Fruit fly (Drosophila melanogaster) whole organism, embryonic: Measurements from ENCODE around the gene sro.

Experiments
- CG1233 ChIP-seq: fragments of 200-800 bp; sonication (Bioruptor generic); optimal IDR thresholded peaks from 4 replicates; lab custom pipeline; 2018; ENCODE audit warnings: missing biosample characterization, mild to moderate bottlenecking, missing genetic modification characterization
- CG13287 ChIP-seq: fragments of 200-800 bp; sonication (Bioruptor generic); IDR thresholded peaks from 2 replicates; pipeline ENCODE4 v1.3.6; 2022; ENCODE audit warnings: missing biosample characterization, missing genetic modification characterization; ENCODE audit not compliant: partially characterized antibody
- CG14014 ChIP-seq: fragments of 200-800 bp; sonication (Bioruptor generic); IDR thresholded peaks from 2 replicates; pipeline ENCODE4 v1.3.6; 2022; ENCODE audit warnings: missing biosample characterization, missing genetic modification characterization
- CG14441 ChIP-seq: fragments of 200-800 bp; sonication (Bioruptor generic); IDR thresholded peaks from 2 replicates; pipeline ENCODE4 v1.3.6; 2022; ENCODE audit warnings: missing biosample characterization, missing genetic modification characterization
- CG14965 ChIP-seq: fragments of 200-800 bp; sonication (Bioruptor generic); optimal IDR thresholded peaks from 2 replicates; lab custom pipeline; 2016; ENCODE audit warnings: missing biosample characterization, missing genetic modification characterization, borderline replicate concordance
- CG15479 ChIP-seq: fragments of 200-800 bp; sonication (Bioruptor generic); optimal IDR thresholded peaks from 3 replicates; lab custom pipeline; 2019; ENCODE audit warnings: missing biosample characterization, mild to moderate bottlenecking, missing genetic modification characterization, moderate library complexity
- CG16863 ChIP-seq: fragments of 200-800 bp; sonication (Bioruptor generic); optimal IDR thresholded peaks from 3 replicates; lab custom pipeline; 2016; ENCODE audit warnings: missing biosample characterization, missing genetic modification characterization
- CG1792 ChIP-seq: fragments of 200-800 bp; sonication (Bioruptor generic); optimal IDR thresholded peaks from 2 replicates; lab custom pipeline; 2016; ENCODE audit warnings: missing biosample characterization, missing genetic modification characterization
- CG1832 ChIP-seq: fragments of 200-800 bp; sonication (Bioruptor generic); optimal IDR thresholded peaks from 2 replicates; lab custom pipeline; 2017; ENCODE audit warnings: missing biosample characterization, mild to moderate bottlenecking, missing genetic modification characterization, inconsistent platforms
- CG30431 ChIP-seq: fragments of 200-800 bp; sonication (Bioruptor generic); optimal IDR thresholded peaks from 2 replicates; lab custom pipeline; 2017; ENCODE audit warnings: missing biosample characterization, missing genetic modification characterization
- CG32532 ChIP-seq: fragments of 200-800 bp; sonication (Bioruptor generic); IDR thresholded peaks from 2 replicates; pipeline ENCODE4 v1.3.6; 2022; ENCODE audit warnings: missing biosample characterization, missing genetic modification characterization
- CG32772 ChIP-seq: fragments of 200-800 bp; sonication (Bioruptor generic); IDR thresholded peaks from 2 replicates; pipeline ENCODE4 v1.3.6; 2022; ENCODE audit warnings: missing biosample characterization, missing genetic modification characterization
- CG4360 ChIP-seq: fragments of 200-800 bp; sonication (Bioruptor generic); IDR thresholded peaks from 2 replicates; pipeline ENCODE4 v1.3.6; 2022; ENCODE audit warnings: missing biosample characterization, missing genetic modification characterization
- CG6654 ChIP-seq: fragments of 200-800 bp; sonication (Bioruptor generic); optimal IDR thresholded peaks from 2 replicates; lab custom pipeline; 2017; ENCODE audit warnings: missing biosample characterization, mild to moderate bottlenecking, missing genetic modification characterization
- CG7271 ChIP-seq: fragments of 200-800 bp; sonication (Bioruptor generic); optimal IDR thresholded peaks from 2 replicates; lab custom pipeline; 2018; ENCODE audit warnings: missing biosample characterization, mild to moderate bottlenecking, missing genetic modification characterization, moderate library complexity
- CG7786 ChIP-seq: fragments of 200-800 bp; sonication (Bioruptor generic); optimal IDR thresholded peaks from 2 replicates; lab custom pipeline; 2016; ENCODE audit warnings: missing biosample characterization, missing genetic modification characterization
- CG8290 ChIP-seq, 3 experiments: fragments of 200-800 bp; sonication (Bioruptor generic); optimal IDR thresholded peaks; 2 replicates each; lab custom pipeline; 2016 to 2019; ENCODE audit warnings: missing biosample characterization in 3 of 3, missing genetic modification characterization in 3 of 3, mild to moderate bottlenecking in 2 of 3, moderate library complexity in 1 of 3
- CG9817 ChIP-seq: fragments of 200-800 bp; sonication (Bioruptor generic); optimal IDR thresholded peaks from 2 replicates; lab custom pipeline; 2018; ENCODE audit warnings: missing biosample characterization, mild to moderate bottlenecking, missing genetic modification characterization, moderate library complexity
- CG9932 ChIP-seq: fragments of 200-800 bp; sonication (Bioruptor generic); IDR thresholded peaks from 2 replicates; pipeline ENCODE4 v1.3.6; 2022; ENCODE audit warnings: missing biosample characterization, missing genetic modification characterization
- CkIIα-i1 ChIP-seq: fragments of 200-800 bp; sonication (Bioruptor generic); IDR thresholded peaks from 2 replicates; pipeline ENCODE4 v1.3.6; 2022; ENCODE audit warnings: missing biosample characterization, missing genetic modification characterization
- Dbx ChIP-seq: fragments of 200-800 bp; sonication (Bioruptor generic); IDR thresholded peaks from 3 replicates; pipeline ENCODE4 v1.3.6; 2022; ENCODE audit warnings: missing biosample characterization, missing genetic modification characterization
- Dip3 ChIP-seq: fragments of 200-800 bp; sonication (Bioruptor generic); optimal IDR thresholded peaks from 3 replicates; lab custom pipeline; 2016; ENCODE audit warnings: missing biosample characterization, missing genetic modification characterization
- H2.0 ChIP-seq: fragments of 200-800 bp; sonication (Bioruptor generic); IDR thresholded peaks from 2 replicates; pipeline ENCODE4 v1.3.6; 2022; ENCODE audit warnings: missing biosample characterization, missing genetic modification characterization
- HmgZ ChIP-seq: fragments of 200-800 bp; sonication (Bioruptor generic); optimal IDR thresholded peaks from 2 replicates; lab custom pipeline; 2018; ENCODE audit warnings: missing biosample characterization, mild to moderate bottlenecking, missing genetic modification characterization
- Meics ChIP-seq: fragments of 200-800 bp; sonication (Bioruptor generic); optimal IDR thresholded peaks from 2 replicates; lab custom pipeline; 2017; ENCODE audit warnings: missing biosample characterization, mild to moderate bottlenecking, missing genetic modification characterization
- Mes4 ChIP-seq: fragments of 200-800 bp; sonication (Bioruptor generic); optimal IDR thresholded peaks from 2 replicates; lab custom pipeline; 2016; ENCODE audit warnings: missing biosample characterization, missing genetic modification characterization
- NC2α ChIP-seq: fragments of 200-800 bp; sonication (Bioruptor generic); optimal IDR thresholded peaks from 2 replicates; lab custom pipeline; 2016; ENCODE audit warnings: missing biosample characterization, missing genetic modification characterization
- NFAT ChIP-seq: fragments of 200-800 bp; sonication (Bioruptor generic); IDR thresholded peaks from 2 replicates; pipeline ENCODE4 v1.3.6; 2022; ENCODE audit warnings: missing biosample characterization, missing genetic modification characterization
- Neu2 ChIP-seq: fragments of 200-800 bp; sonication (Bioruptor generic); optimal IDR thresholded peaks from 3 replicates; lab custom pipeline; 2016; ENCODE audit warnings: missing biosample characterization, missing genetic modification characterization, borderline replicate concordance
- Nf-YA ChIP-seq: fragments of 200-800 bp; sonication (Bioruptor generic); IDR thresholded peaks from 2 replicates; pipeline ENCODE4 v1.3.6; 2022; ENCODE audit warnings: missing biosample characterization, missing genetic modification characterization
- cas ChIP-seq: fragments of 200-800 bp; sonication (Bioruptor generic); IDR thresholded peaks from 2 replicates; pipeline ENCODE4 v1.3.6; 2022; ENCODE audit warnings: missing biosample characterization, missing genetic modification characterization
- fd3F ChIP-seq: fragments of 200-800 bp; sonication (Bioruptor generic); optimal IDR thresholded peaks from 2 replicates; lab custom pipeline; 2018; ENCODE audit warnings: missing biosample characterization, mild to moderate bottlenecking, missing genetic modification characterization, moderate library complexity
- fru ChIP-seq: fragments of >200 bp; optimal IDR thresholded peaks from 2 replicates; lab custom pipeline; 2017
- ham ChIP-seq: fragments of 200-800 bp; sonication (Bioruptor generic); IDR thresholded peaks from 2 replicates; pipeline ENCODE4 v1.3.6; 2022; ENCODE audit warnings: missing biosample characterization, missing genetic modification characterization
- ken ChIP-seq: fragments of 200-800 bp; sonication (Bioruptor generic); IDR thresholded peaks from 3 replicates; pipeline ENCODE4 v1.3.6; 2022; ENCODE audit warnings: missing biosample characterization, missing genetic modification characterization
- mam ChIP-seq: fragments of 200-800 bp; sonication (Bioruptor generic); optimal IDR thresholded peaks from 3 replicates; lab custom pipeline; 2016; ENCODE audit warnings: missing biosample characterization, missing genetic modification characterization
- onecut ChIP-seq: fragments of 200-800 bp; sonication (Bioruptor generic); IDR thresholded peaks from 2 replicates; pipeline ENCODE4 v1.3.6; 2022; ENCODE audit warnings: missing biosample characterization, missing genetic modification characterization
- p53 ChIP-seq: fragments of 200-800 bp; sonication (Bioruptor generic); optimal IDR thresholded peaks from 2 replicates; lab custom pipeline; 2016; ENCODE audit warnings: missing biosample characterization, missing genetic modification characterization
- pan ChIP-seq, 4 experiments: fragments of >200 bp in 3 of 4; fragments of 200-800 bp in 1 of 4; sonication (Bioruptor generic) in 1 of 4; optimal IDR thresholded peaks in 3 of 4; IDR thresholded peaks in 1 of 4; 2 replicates each; pipeline versions ENCODE4 v1.3.6 to Lab custom; 2017 to 2022; ENCODE audit warnings: missing biosample characterization in 2 of 4, missing genetic modification characterization in 2 of 4, mixed read lengths in 1 of 4
- pita ChIP-seq: fragments of 200-800 bp; sonication (Bioruptor generic); optimal IDR thresholded peaks from 2 replicates; lab custom pipeline; 2017; ENCODE audit warnings: missing biosample characterization, mild to moderate bottlenecking, missing genetic modification characterization
- ro ChIP-seq: fragments of 200-800 bp; sonication (Bioruptor generic); IDR thresholded peaks from 2 replicates; pipeline ENCODE4 v1.3.6; 2022; ENCODE audit warnings: missing biosample characterization, missing genetic modification characterization
- row ChIP-seq: fragments of 200-800 bp; sonication (Bioruptor generic); IDR thresholded peaks from 3 replicates; pipeline ENCODE4 v1.3.6; 2022; ENCODE audit warnings: missing biosample characterization, missing genetic modification characterization
- sc ChIP-seq, 3 experiments: fragments of >200 bp in 2 of 3; fragments of 200-800 bp in 1 of 3; sonication (Bioruptor generic) in 1 of 3; optimal IDR thresholded peaks; 2 replicates in 2 of 3; 3 replicates in 1 of 3; lab custom pipeline; 2017; ENCODE audit warnings: mild to moderate bottlenecking in 1 of 3, missing biosample characterization in 1 of 3, missing genetic modification characterization in 1 of 3, missing genetic modification reagents in 1 of 3
- sens-2 ChIP-seq: fragments of 200-800 bp; sonication (Bioruptor generic); IDR thresholded peaks from 2 replicates; pipeline ENCODE4 v1.3.6; 2022; ENCODE audit warnings: missing biosample characterization, missing genetic modification characterization
- shn ChIP-seq: fragments of 200-800 bp; sonication (Bioruptor generic); optimal IDR thresholded peaks from 3 replicates; lab custom pipeline; 2016; ENCODE audit warnings: missing biosample characterization, missing genetic modification characterization
- sima ChIP-seq: fragments of 200-800 bp; sonication (Bioruptor generic); optimal IDR thresholded peaks from 2 replicates; lab custom pipeline; 2016; ENCODE audit warnings: missing biosample characterization, missing genetic modification characterization
- tin ChIP-seq: fragments of 200-800 bp; sonication (Bioruptor generic); optimal IDR thresholded peaks from 3 replicates; lab custom pipeline; 2016; ENCODE audit warnings: missing biosample characterization, missing genetic modification characterization
- tll ChIP-seq, 2 experiments: fragments of 200-800 bp in 1 of 2; fragments of >200 bp in 1 of 2; sonication (Bioruptor generic) in 1 of 2; optimal IDR thresholded peaks; 2 replicates each; lab custom pipeline; 2017 to 2019; ENCODE audit warnings: missing biosample characterization in 2 of 2, missing genetic modification characterization in 2 of 2, mild to moderate bottlenecking in 1 of 2, moderate library complexity in 1 of 2

sro gene

DNA sequence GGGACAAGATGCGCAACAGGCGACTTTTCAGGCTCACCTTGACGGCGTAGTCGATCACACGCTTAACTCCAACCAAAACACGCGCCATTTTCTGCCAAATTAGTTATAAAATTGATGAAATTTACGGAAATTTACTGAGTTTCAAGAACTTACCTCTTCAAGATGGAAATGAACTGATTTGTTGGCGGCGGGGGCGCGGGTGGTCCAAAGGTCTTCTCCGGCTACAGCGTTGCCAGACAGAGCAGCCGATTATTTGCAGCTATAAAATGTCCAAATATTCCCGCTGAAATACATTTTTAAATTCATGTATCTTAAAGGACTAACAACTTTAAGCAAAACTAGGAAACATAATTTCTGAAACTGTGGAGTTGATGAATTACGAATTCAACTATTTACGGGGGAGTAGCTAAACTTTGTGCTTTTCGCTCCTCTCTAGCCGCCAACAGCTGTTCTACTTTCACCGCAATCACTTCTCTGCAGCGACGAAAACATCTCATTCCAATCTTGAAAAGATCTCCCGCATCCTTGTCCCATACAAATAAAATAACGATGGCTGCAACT lies 8.4 kb downstream of the sro start, which contains the start of the genes Etfb and CG7789 (continued):
- peak; percentile 79; the same call in 1 of the 2 replicates for TF ChIP-seq NFAT
- TF ChIP-seq shn (GFP tag; lab: Kevin White, UChicago) = peak; percentile 81
- TF ChIP-seq CG14441 (GFP tag; lab: Robert Waterston, UW) = peak; percentile 80
- 0 out of 2 replicates have a peak, but pooled peaks have one; percentile 20 for TF ChIP-seq Nf-YA (GFP tag; lab: Robert Waterston, UW)
- peak; percentile 68 for TF ChIP-seq tin
- no peak for TF ChIP-seq ro (GFP tag; lab: Robert Waterston, UW)
- TF ChIP-seq H2.0 (GFP tag; lab: Robert Waterston, UW) = peak; percentile 71
- TF ChIP-seq row (GFP tag; lab: Robert Waterston, UW) = peak; percentile 93
- no peak for TF ChIP-seq NC2α (GFP tag; lab: Kevin White, UChicago)
- peak; percentile 47 for TF ChIP-seq CG1233 (GFP tag; lab: Kevin White, UChicago)
- peak; percentile 57 for TF ChIP-seq sima (GFP tag; lab: Kevin White, UChicago)
- no peak for TF ChIP-seq pan (optimal IDR thresholded peaks at IDR 0.05; lab: Kevin White, UChicago)
- TF ChIP-seq pan (GFP tag; optimal IDR thresholded peaks at IDR 0.05 in 1 of 2, IDR thresholded peaks at IDR 0.05 in 1 of 2) = peak in 1 of 2 experiments; percentile 84
- no peak for TF ChIP-seq CG7271 (tag; lab: Kevin White, UChicago)
- TF ChIP-seq CG30431 (GFP tag; lab: Kevin White, UChicago) = peak; percentile 39
- TF ChIP-seq fd3F (GFP tag; lab: Kevin White, UChicago) = peak; percentile 63
- peak; percentile 92 for TF ChIP-seq HmgZ (tag; lab: Kevin White, UChicago)
- peak; percentile 78 for TF ChIP-seq ken
- no peak for TF ChIP-seq CkIIα-i1 (GFP tag; lab: Robert Waterston, UW)
- TF ChIP-seq CG15479 (GFP tag; lab: Kevin White, UChicago) = no peak
- TF ChIP-seq sens-2 (GFP tag; lab: Robert Waterston, UW) = peak; percentile 70; the same call in 1 of the 2 replicates

DNA sequence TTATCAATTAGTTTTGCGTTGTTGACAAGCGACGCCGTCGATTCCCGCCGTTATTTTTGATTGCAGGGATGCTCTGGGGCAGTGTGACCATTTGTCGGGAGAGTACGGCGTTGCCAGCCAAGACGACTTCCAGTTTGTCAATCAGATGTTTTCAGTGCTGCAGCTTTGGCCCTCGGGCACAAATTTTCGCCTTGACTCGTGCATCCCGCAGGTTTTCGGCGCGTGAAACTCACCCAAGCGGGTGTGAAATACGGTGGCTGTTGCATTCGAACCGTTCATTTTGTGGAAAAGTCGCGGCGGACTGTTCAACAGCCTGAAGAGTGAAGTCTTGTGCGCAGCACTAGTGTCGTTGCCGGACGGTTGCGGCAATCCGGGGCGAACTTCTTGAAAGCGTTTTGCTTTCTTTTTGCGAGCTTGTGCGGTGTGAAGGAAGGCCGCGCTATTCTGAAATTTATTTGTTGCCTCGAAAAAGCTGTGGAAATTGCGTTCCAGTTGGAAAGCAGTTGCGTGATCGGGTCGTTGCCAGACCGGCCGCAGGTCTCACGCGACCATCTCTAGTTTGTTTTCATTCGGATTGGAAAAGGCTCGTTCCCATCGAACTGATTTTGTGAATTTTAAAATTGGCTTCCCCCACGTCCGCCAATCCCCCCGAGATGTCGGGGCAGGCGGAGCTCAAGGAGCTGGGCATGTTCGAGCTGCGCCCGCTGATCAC lies 12.4 kb downstream of the sro start, which contains the start of the genes ca and ncd:
ca (plus strand) TSS at position 130 of the 712 bp plus-strand sequence.
ncd (minus strand) TSS at position 446 of the 712 bp plus-strand sequence.
- peak; percentile 14 for TF ChIP-seq mam (GFP tag; lab: Kevin White, UChicago)
- no peak for TF ChIP-seq Mes4 (GFP tag; lab: Kevin White, UChicago)
- peak; percentile 80 for TF ChIP-seq CG13287 (GFP tag; lab: Robert Waterston, UW)
- TF ChIP-seq ham (GFP tag; lab: Robert Waterston, UW) = no peak
- TF ChIP-seq onecut (GFP tag; lab: Robert Waterston, UW) = no peak; the same call in 1 of the 2 replicates
- no peak for TF ChIP-seq CG1792 (GFP tag; lab: Kevin White, UChicago)
- TF ChIP-seq cas (GFP tag; lab: Robert Waterston, UW) = no peak
- no peak for TF ChIP-seq CG4360
- TF ChIP-seq CG14965 = no peak
- no peak for TF ChIP-seq CG32532
- TF ChIP-seq p53 = no peak
- no peak for TF ChIP-seq tll (GFP tag; optimal IDR thresholded peaks at IDR 0.05; lab: Kevin White, UChicago)
- TF ChIP-seq sc (optimal IDR thresholded peaks at IDR 0.05; lab: Kevin White, UChicago) = no peak
- no peak for TF ChIP-seq sc (GFP tag; optimal IDR thresholded peaks at IDR 0.05; lab: Kevin White, UChicago)
- no peak for TF ChIP-seq Dbx (GFP tag; lab: Robert Waterston, UW)
- no peak for TF ChIP-seq CG7786 (GFP tag; lab: Kevin White, UChicago)
- no peak for TF ChIP-seq CG9817 (tag; lab: Kevin White, UChicago)
- TF ChIP-seq CG14014 (GFP tag; lab: Robert Waterston, UW) = no peak
- no peak for TF ChIP-seq Neu2 (GFP tag; lab: Kevin White, UChicago)
- no peak for TF ChIP-seq sens-2 (GFP tag; lab: Robert Waterston, UW)
- no peak for TF ChIP-seq CG16863 (GFP tag; lab: Kevin White, UChicago)
- TF ChIP-seq CG32772 (GFP tag; lab: Robert Waterston, UW) = no peak
- peak; percentile 6 for TF ChIP-seq Dip3 (GFP tag; lab: Kevin White, UChicago)
- no peak for TF ChIP-seq fru
- no peak for TF ChIP-seq CG6654 (GFP tag; lab: Kevin White, UChicago)
- TF ChIP-seq CG8290 (GFP tag; optimal IDR thresholded peaks at IDR 0.05; lab: Kevin White, UChicago) = no peak
- TF ChIP-seq CG8290 (tag; optimal IDR thresholded peaks at IDR 0.05; lab: Kevin White, UChicago) = no peak
- no peak for TF ChIP-seq CG9932 (GFP tag; lab: Robert Waterston, UW)
- TF ChIP-seq pita (GFP tag; lab: Kevin White, UChicago) = no peak
- TF ChIP-seq Meics = no peak
- no peak for TF ChIP-seq CG1832 (GFP tag; lab: Kevin White, UChicago)
